Fruit fly (Drosophila melanogaster): ENCODE data around the gene CG13065.
A peak's percentile ranks its signal among the peaks of the same experiment; 100 is the strongest.

Gene CG13065

dm6 chr3L:16286258-16286657, 9.0 kb downstream of the CG13065 start (continued):
- TF ChIP-seq mam (GFP tag; optimal IDR thresholded peaks at IDR 0.05), result no peak
- no peak for TF ChIP-seq CG10462 (GFP tag; optimal IDR thresholded peaks at IDR 0.05)
- TF ChIP-seq CG11093 (GFP tag; IDR thresholded peaks at IDR 0.05), result no peak
- peak; percentile 61 for TF ChIP-seq CG2678 (tag; optimal IDR thresholded peaks at IDR 0.05)
- TF ChIP-seq Ravus (GFP tag; IDR thresholded peaks at IDR 0.05), result no peak
- peak; percentile 62 for TF ChIP-seq vvl (GFP tag; IDR thresholded peaks at IDR 0.05)
- TF ChIP-seq Fer3 (tag; optimal IDR thresholded peaks at IDR 0.05), result no peak
- TF ChIP-seq Drgx (GFP tag; IDR thresholded peaks at IDR 0.05), result no peak
- TF ChIP-seq Hmr (GFP tag; optimal IDR thresholded peaks at IDR 0.05), result no peak
- no peak for TF ChIP-seq CG1233 (GFP tag; optimal IDR thresholded peaks at IDR 0.05)
- no peak for TF ChIP-seq HmgZ (tag; optimal IDR thresholded peaks at IDR 0.05)
- TF ChIP-seq cwo (GFP tag; optimal IDR thresholded peaks at IDR 0.05), result peak; percentile 79
- no peak for TF ChIP-seq CG34376 (GFP tag; optimal IDR thresholded peaks at IDR 0.05)
- peak; percentile 23 for TF ChIP-seq Blimp-1 (GFP tag; optimal IDR thresholded peaks at IDR 0.05)
- no peak for TF ChIP-seq Dip3 (GFP tag; optimal IDR thresholded peaks at IDR 0.05)
- TF ChIP-seq CG8388 (GFP tag; optimal IDR thresholded peaks at IDR 0.05), result no peak
- no peak for TF ChIP-seq sob (GFP tag; IDR thresholded peaks at IDR 0.05)
- 0 out of 4 replicates have a peak, but pooled peaks have one; percentile 47 for TF ChIP-seq chinmo (GFP tag; IDR thresholded peaks at IDR 0.05; ENCODE audit: partially characterized antibody)
- TF ChIP-seq E2f2 (GFP tag; IDR thresholded peaks at IDR 0.05), result 0 out of 2 replicates have a peak, but pooled peaks have one; percentile 27
- no peak for TF ChIP-seq CG8478 (optimal IDR thresholded peaks at IDR 0.05)
- no peak for TF ChIP-seq danr (GFP tag; IDR thresholded peaks at IDR 0.05)
- no peak for TF ChIP-seq CG12104 (GFP tag; optimal IDR thresholded peaks at IDR 0.05)
- peak in 1 of 2 experiments; percentile 67 for TF ChIP-seq Hr51 (GFP tag; optimal IDR thresholded peaks at IDR 0.05)
- no peak for TF ChIP-seq Usf (GFP tag; optimal IDR thresholded peaks at IDR 0.05)
- TF ChIP-seq Lim3 (GFP tag; IDR thresholded peaks at IDR 0.05), result no peak
- peak; percentile 10 for TF ChIP-seq Xbp1 (GFP tag; optimal IDR thresholded peaks at IDR 0.05)
- TF ChIP-seq peb (GFP tag; IDR thresholded peaks at IDR 0.05), result no peak
- TF ChIP-seq CG6654 (GFP tag; optimal IDR thresholded peaks at IDR 0.05), result no peak
- TF ChIP-seq crol (GFP tag; IDR thresholded peaks at IDR 0.05), result no peak
- no peak for TF ChIP-seq luna (GFP tag; optimal IDR thresholded peaks at IDR 0.05)
- peak; percentile 68 for TF ChIP-seq CG11504 (tag; optimal IDR thresholded peaks at IDR 0.05)
- TF ChIP-seq zf30C (GFP tag; optimal IDR thresholded peaks at IDR 0.05), result no peak
- TF ChIP-seq nerfin-1 (tag; optimal IDR thresholded peaks at IDR 0.05), result no peak
- no peak for TF ChIP-seq CG16863 (GFP tag; optimal IDR thresholded peaks at IDR 0.05)
- no peak for TF ChIP-seq hbn (GFP tag; IDR thresholded peaks at IDR 0.05; ENCODE audit: partially characterized antibody)
- TF ChIP-seq dpn (GFP tag; optimal IDR thresholded peaks at IDR 0.05), result peak in 1 of 2 experiments; percentile 1
- no peak for TF ChIP-seq Hmx (GFP tag; optimal IDR thresholded peaks at IDR 0.05)
- TF ChIP-seq Sox102F (GFP tag; optimal IDR thresholded peaks at IDR 0.05), result peak; percentile 58
- no peak for TF ChIP-seq Doc2 (GFP tag; IDR thresholded peaks at IDR 0.05)
- no peak for TF ChIP-seq sens-2 (GFP tag; IDR thresholded peaks at IDR 0.05)
- TF ChIP-seq Ada2b (GFP tag; IDR thresholded peaks at IDR 0.05), result peak; percentile 20; the same call in 1 of the 2 replicates
- 0 out of 2 replicates have a peak, but pooled peaks have one; percentile 5 for TF ChIP-seq ttk (GFP tag; IDR thresholded peaks at IDR 0.05)
- no peak for TF ChIP-seq aop (GFP tag; IDR thresholded peaks at IDR 0.05)
- no peak for TF ChIP-seq CG13287 (GFP tag; IDR thresholded peaks at IDR 0.05; ENCODE audit: partially characterized antibody)
- peak; percentile 19 for TF ChIP-seq fd96Cb (tag; optimal IDR thresholded peaks at IDR 0.05)
- no peak for TF ChIP-seq ATbp (GFP tag; optimal IDR thresholded peaks at IDR 0.05)
- peak; percentile 56 for TF ChIP-seq gem (tag; optimal IDR thresholded peaks at IDR 0.05)
- TF ChIP-seq row (GFP tag; IDR thresholded peaks at IDR 0.05), result peak; percentile 66
- no peak for TF ChIP-seq toy (GFP tag; IDR thresholded peaks at IDR 0.05)
- peak; percentile 79 for TF ChIP-seq Med (GFP tag)
- TF ChIP-seq CG43689 (GFP tag; IDR thresholded peaks at IDR 0.05), result no peak
